Fruit fly (Drosophila melanogaster) whole organism: Measurements from ENCODE around the gene CG4789.

Experiments used
- CG8478 ChIP-seq: fragments of >200 bp; optimal IDR thresholded peaks from 2 replicates; lab custom pipeline; 2018; ENCODE audit warnings: inconsistent platforms
- pan ChIP-seq: fragments of >200 bp; optimal IDR thresholded peaks from 2 replicates; lab custom pipeline; 2017
- psq ChIP-seq: fragments of >200 bp; optimal IDR thresholded peaks from 2 replicates; lab custom pipeline; 2017

- TF ChIP-seq psq (no peak), pan (lab: Kevin White, UChicago) (no peak), CG8478 (no peak)
These were observed 17.5 kb upstream of the CG4789 start, which contains the start of gene if for dm6 chrX:16783141-16783715.
